Worm (Caenorhabditis elegans) whole organism, L1 larva: ENCODE measurements around the gene taf-12.

Experiments
- Y116A8C.19 ChIP-seq: sonication (generic microtip); optimal IDR thresholded peaks from 2 replicates; lab custom pipeline; 2016; ENCODE audit warnings: missing compliant biosample characterization, missing genetic modification characterization, borderline replicate concordance
- alr-1 ChIP-seq: fragments of 200-800 bp; sonication (Bioruptor generic); optimal IDR thresholded peaks from 2 replicates; lab custom pipeline; 2018; ENCODE audit warnings: borderline replicate concordance, mild to moderate bottlenecking, missing genetic modification characterization, missing compliant biosample characterization
- aly-2 ChIP-seq: fragments of 150-350 bp; optimal IDR thresholded peaks from 2 replicates; lab custom pipeline; 2014; ENCODE audit warnings: missing biosample characterization, missing genetic modification characterization
- blmp-1 ChIP-seq: fragments of 150-350 bp; optimal IDR thresholded peaks from 2 replicates; lab custom pipeline; 2014; ENCODE audit warnings: missing biosample characterization, missing genetic modification characterization
- ceh-82 ChIP-seq, 3 experiments: fragments of 150-350 bp in 1 of 3; sonication (generic microtip) in 2 of 3; optimal IDR thresholded peaks; 2 replicates each; lab custom pipeline; 2014 to 2017; ENCODE audit warnings: missing biosample characterization in 3 of 3, missing genetic modification characterization in 3 of 3
- ceh-90 ChIP-seq: sonication (generic microtip); optimal IDR thresholded peaks from 2 replicates; lab custom pipeline; 2016; ENCODE audit warnings: missing genetic modification characterization, missing compliant biosample characterization
- dsc-1 ChIP-seq: sonication (generic microtip); optimal IDR thresholded peaks from 2 replicates; lab custom pipeline; 2016; ENCODE audit warnings: mild to moderate bottlenecking, missing genetic modification characterization, missing compliant biosample characterization
- efl-1 ChIP-seq, 4 experiments: fragments of 150-350 bp; optimal IDR thresholded peaks in 3 of 4; peaks in 1 of 4; 1 replicate in 1 of 4; 2 replicates in 3 of 4; lab custom pipeline; 2014; ENCODE audit warnings: missing biosample characterization in 2 of 4, missing genetic modification characterization in 2 of 4, missing genetic modification reagents in 2 of 4
- efl-3 ChIP-seq: fragments of 200-800 bp; sonication (Bioruptor generic); optimal IDR thresholded peaks from 2 replicates; lab custom pipeline; 2018; ENCODE audit warnings: mild to moderate bottlenecking, missing genetic modification characterization, missing compliant biosample characterization
- egl-13 ChIP-seq: sonication (generic microtip); optimal IDR thresholded peaks from 2 replicates; lab custom pipeline; 2016; ENCODE audit warnings: missing genotype, missing genetic modification reagents, missing genetic modification characterization, missing compliant biosample characterization
- elt-2 ChIP-seq: sonication (generic microtip); optimal IDR thresholded peaks from 2 replicates; lab custom pipeline; 2016; ENCODE audit warnings: missing genetic modification characterization, mild to moderate bottlenecking, inconsistent platforms, missing compliant biosample characterization, missing genetic modification reagents
- fkh-4 ChIP-seq: sonication (generic microtip); optimal IDR thresholded peaks from 2 replicates; lab custom pipeline; 2016; ENCODE audit warnings: missing compliant biosample characterization, missing genetic modification characterization, borderline replicate concordance
- fos-1 ChIP-seq: fragments of 150-350 bp; optimal IDR thresholded peaks from 2 replicates; lab custom pipeline; 2014; ENCODE audit warnings: missing biosample characterization, missing genetic modification characterization
- hlh-4 ChIP-seq: sonication (generic microtip); optimal IDR thresholded peaks from 2 replicates; lab custom pipeline; 2016; ENCODE audit warnings: mild to moderate bottlenecking, missing genetic modification characterization, missing compliant biosample characterization
- irx-1 ChIP-seq: sonication (generic microtip); optimal IDR thresholded peaks from 2 replicates; lab custom pipeline; 2016; ENCODE audit warnings: missing genetic modification characterization, missing compliant biosample characterization
- jun-1 ChIP-seq: fragments of 150-350 bp; optimal IDR thresholded peaks from 2 replicates; lab custom pipeline; 2014; ENCODE audit warnings: missing biosample characterization, missing genetic modification reagents, missing genetic modification characterization
- lin-14 ChIP-seq: fragments of 200-800 bp; sonication (Bioruptor generic); optimal IDR thresholded peaks from 2 replicates; lab custom pipeline; 2018; ENCODE audit warnings: mild to moderate bottlenecking, missing genetic modification characterization, moderate library complexity, missing compliant biosample characterization
- mef-2 ChIP-seq: fragments of 150-350 bp; optimal IDR thresholded peaks from 2 replicates; lab custom pipeline; 2014; ENCODE audit warnings: missing biosample characterization, missing genetic modification characterization
- mep-1 ChIP-seq: fragments of 150-350 bp; optimal IDR thresholded peaks from 2 replicates; lab custom pipeline; 2014; ENCODE audit warnings: missing biosample characterization, missing genetic modification characterization
- nhr-11 ChIP-seq: fragments of 150-350 bp; optimal IDR thresholded peaks from 2 replicates; lab custom pipeline; 2014; ENCODE audit warnings: missing biosample characterization, missing genetic modification characterization
- nhr-19 ChIP-seq: fragments of 200-800 bp; sonication (Bioruptor generic); conservative IDR thresholded peaks from 2 replicates; pipeline ENCODE4 v1.3.6; 2022; ENCODE audit warnings: missing genetic modification characterization, missing compliant biosample characterization
- nhr-20 ChIP-seq: sonication (generic microtip); optimal IDR thresholded peaks from 2 replicates; lab custom pipeline; 2016; ENCODE audit warnings: mild to moderate bottlenecking, missing genetic modification characterization, missing compliant biosample characterization
- nhr-47 ChIP-seq: sonication (generic microtip); optimal IDR thresholded peaks from 2 replicates; lab custom pipeline; 2016; ENCODE audit warnings: mild to moderate bottlenecking, missing genetic modification characterization, moderate library complexity, missing compliant biosample characterization
- nhr-71 ChIP-seq: sonication (generic microtip); optimal IDR thresholded peaks from 2 replicates; lab custom pipeline; 2016; ENCODE audit warnings: mild to moderate bottlenecking, missing genetic modification characterization, moderate library complexity, missing compliant biosample characterization
- nhr-77 ChIP-seq: fragments of 150-350 bp; optimal IDR thresholded peaks from 2 replicates; lab custom pipeline; 2014; ENCODE audit warnings: missing biosample characterization, missing genetic modification characterization
- nhr-84 ChIP-seq: sonication (generic microtip); optimal IDR thresholded peaks from 2 replicates; lab custom pipeline; 2017; ENCODE audit warnings: missing biosample characterization, missing genetic modification characterization
- nhr-85 ChIP-seq: sonication (generic microtip); peaks from one replicate; lab custom pipeline; 2016; ENCODE audit warnings: missing genetic modification characterization, inconsistent platforms, missing compliant biosample characterization
- pag-3 ChIP-seq: sonication (generic microtip); optimal IDR thresholded peaks from 2 replicates; lab custom pipeline; 2017; ENCODE audit warnings: missing genetic modification characterization, mild to moderate bottlenecking, missing compliant biosample characterization, antibody characterized with exemption, borderline replicate concordance; ENCODE audit not compliant: insufficient read depth
- pqm-1 ChIP-seq: sonication (generic microtip); optimal IDR thresholded peaks from 3 replicates; lab custom pipeline; 2017; ENCODE audit warnings: missing biosample characterization, missing genetic modification characterization
- snpc-4 ChIP-seq: fragments of 150-350 bp; optimal IDR thresholded peaks from 2 replicates; lab custom pipeline; 2014; ENCODE audit warnings: missing biosample characterization, missing genetic modification characterization
- snu-23 ChIP-seq: sonication (generic microtip); optimal IDR thresholded peaks from 2 replicates; lab custom pipeline; 2016; ENCODE audit warnings: missing genetic modification characterization, missing compliant biosample characterization
- sox-4 ChIP-seq: sonication (generic microtip); optimal IDR thresholded peaks from 2 replicates; lab custom pipeline; 2016; ENCODE audit warnings: missing genetic modification characterization, missing compliant biosample characterization
- sptf-1 ChIP-seq: fragments of 150-350 bp; optimal IDR thresholded peaks from 2 replicates; lab custom pipeline; 2014; ENCODE audit warnings: missing biosample characterization, missing genetic modification characterization
- sup-37 ChIP-seq: fragments of 200-800 bp; sonication (Bioruptor generic); optimal IDR thresholded peaks from 2 replicates; lab custom pipeline; 2018; ENCODE audit warnings: mild to moderate bottlenecking, missing genetic modification characterization, missing compliant biosample characterization
- unc-86 ChIP-seq: sonication (generic microtip); optimal IDR thresholded peaks from 2 replicates; lab custom pipeline; 2016; ENCODE audit warnings: missing genetic modification characterization, missing compliant biosample characterization
- zip-4 ChIP-seq: fragments of 200-800 bp; sonication (Bioruptor generic); optimal IDR thresholded peaks from 2 replicates; lab custom pipeline; 2018; ENCODE audit warnings: mild to moderate bottlenecking, missing genetic modification characterization, moderate library complexity, missing compliant biosample characterization
- ztf-11 ChIP-seq, 2 experiments: sonication (generic microtip); optimal IDR thresholded peaks; 2 replicates each; lab custom pipeline; 2016 to 2017; ENCODE audit warnings: missing genetic modification characterization in 2 of 2, missing biosample characterization in 1 of 2, missing compliant biosample characterization in 1 of 2

taf-12 gene

DNA sequence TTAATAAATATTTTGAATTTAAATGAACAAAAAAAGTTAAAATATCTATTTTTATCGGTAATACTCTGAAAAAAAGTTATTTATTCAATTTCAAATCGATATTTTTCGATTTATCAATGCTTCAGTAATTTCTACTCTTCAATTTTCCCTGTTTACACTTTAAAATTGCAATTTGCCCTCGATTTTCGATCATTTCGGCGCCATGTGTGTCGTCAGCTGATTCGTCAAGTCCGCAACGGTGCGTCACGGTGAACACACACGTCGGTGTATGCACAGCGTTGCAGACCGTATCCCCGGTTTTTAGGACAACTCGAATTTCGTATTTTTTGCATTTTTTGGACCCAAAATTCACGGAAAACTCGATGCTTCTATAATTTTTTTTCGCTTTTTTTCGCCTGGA, 45.8 kb downstream of the taf-12 start, which contains the start of gene C18D11.3 (continued):
- TF ChIP-seq mef-2 (tag; lab: Kevin White, UChicago) (no peak), nhr-11 (tag; lab: Kevin White, UChicago) (no peak), snpc-4 (peak; percentile 88), hlh-4 (tag; lab: Kevin White, UChicago) (no peak), fkh-4 (tag; lab: Kevin White, UChicago) (no peak), sup-37 (GFP tag; lab: Kevin White, UChicago) (no peak), nhr-84 (tag; lab: Kevin White, UChicago) (no peak), egl-13 (tag; lab: Kevin White, UChicago) (no peak), sox-4 (tag; lab: Kevin White, UChicago) (no peak), sptf-1 (tag; lab: Kevin White, UChicago) (no peak), nhr-77 (tag; lab: Kevin White, UChicago) (peak; percentile 82), ceh-82 (tag; optimal IDR thresholded peaks at IDR 0.05; lab: Kevin White, UChicago) (peak; percentile 48 to 93 (median 52)), ceh-90 (tag; lab: Kevin White, UChicago) (no peak), unc-86 (peak; percentile 60)
- TF ChIP-seq, all 84 proteins: peak for 50

DNA sequence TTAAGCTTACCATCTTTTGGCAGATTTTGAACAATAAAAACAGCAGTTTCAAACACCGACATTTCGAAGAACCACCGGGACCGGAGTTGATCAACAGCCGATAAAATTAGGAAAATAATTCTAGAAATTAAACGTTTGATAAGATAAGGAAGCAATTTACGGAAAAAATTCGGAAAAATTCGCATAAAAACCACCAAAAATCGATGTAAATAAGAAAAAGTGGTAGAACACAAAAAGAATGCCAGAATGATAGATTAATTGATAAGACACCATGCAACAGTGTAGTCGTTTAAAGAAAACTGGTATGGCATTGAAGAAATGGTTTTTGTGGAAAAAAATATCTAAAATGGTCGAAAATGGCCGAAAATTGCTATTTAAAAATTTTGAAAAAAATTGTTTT, 46.7 kb downstream of the taf-12 start, which contains the start of gene maa-1:
maa-1 (minus strand) TSS at position 120 of the 400 bp plus-strand sequence.
- TF ChIP-seq elt-2 (peak; percentile 57), nhr-47 (no peak), nhr-20 (tag; lab: Kevin White, UChicago) (peak; percentile 18)

DNA sequence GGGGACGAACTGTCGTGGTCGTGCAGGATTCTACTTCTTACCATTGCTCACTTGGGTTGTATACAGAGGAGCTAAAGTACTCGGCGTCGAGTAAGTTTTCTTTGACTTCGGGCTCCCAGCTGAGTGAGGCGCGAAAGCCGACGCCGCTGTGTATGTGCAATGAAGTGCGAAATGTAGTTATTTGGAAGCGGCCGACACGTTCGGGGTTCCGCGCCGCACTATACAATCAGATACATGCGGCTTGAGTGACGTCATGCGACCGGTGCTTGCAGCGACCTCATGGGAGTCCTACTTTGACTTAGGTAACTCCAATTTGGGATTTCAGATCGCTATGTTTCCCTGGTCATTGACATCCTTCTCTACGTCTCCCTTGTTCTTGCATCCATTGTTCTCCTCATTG, 51.2 kb downstream of the taf-12 start:
- TF ChIP-seq sup-37 (GFP tag; lab: Kevin White, UChicago) = no peak
- no peak for TF ChIP-seq zip-4 (GFP tag; lab: Kevin White, UChicago)
- TF ChIP-seq jun-1 = no peak
- peak; percentile 90 for TF ChIP-seq snpc-4
- TF ChIP-seq pqm-1 (tag; lab: Kevin White, UChicago) = no peak
- peak; percentile 15 for TF ChIP-seq nhr-71
- no peak for TF ChIP-seq ztf-11 (tag; optimal IDR thresholded peaks at IDR 0.05; lab: Kevin White, UChicago)
- TF ChIP-seq nhr-19 (GFP tag; lab: Robert Waterston, UW) = no peak
- no peak for TF ChIP-seq efl-3
- no peak for TF ChIP-seq snu-23 (GFP tag; lab: Kevin White, UChicago)
- TF ChIP-seq aly-2 (tag; lab: Kevin White, UChicago) = no peak
- no peak for TF ChIP-seq efl-1 (optimal IDR thresholded peaks at IDR 0.05; lab: Kevin White, UChicago)
- TF ChIP-seq efl-1 (GFP tag; optimal IDR thresholded peaks at IDR 0.05 in 1 of 2; lab: Kevin White, UChicago) = no peak
- TF ChIP-seq egl-13 (tag; lab: Kevin White, UChicago) = no peak

ce11 chrIII:11816523-11817003, 52.5 kb downstream of the taf-12 start, which contains the start of gene C18D11.1:
C18D11.1 (plus strand) TSS chrIII:11816573.
- TF ChIP-seq nhr-85 (tag; lab: Kevin White, UChicago) (peak; percentile 53), fos-1 (no peak), mef-2 (tag; lab: Kevin White, UChicago) (no peak), ztf-11 (tag; optimal IDR thresholded peaks at IDR 0.05; lab: Kevin White, UChicago) (no peak), pag-3 (tag; lab: Kevin White, UChicago) (peak; percentile 47), alr-1 (tag; lab: Kevin White, UChicago) (no peak), irx-1 (tag; lab: Kevin White, UChicago) (no peak)

- no peak for TF ChIP-seq efl-1 (optimal IDR thresholded peaks at IDR 0.05; lab: Kevin White, UChicago)
- TF ChIP-seq efl-1 (GFP tag; optimal IDR thresholded peaks at IDR 0.05 in 1 of 2; lab: Kevin White, UChicago) = no peak
- peak; percentile 34 for TF ChIP-seq mep-1 (tag; lab: Kevin White, UChicago)
- no peak for TF ChIP-seq Y116A8C.19
- no peak for TF ChIP-seq dsc-1
- TF ChIP-seq blmp-1 (tag; lab: Kevin White, UChicago) = peak; percentile 86
- TF ChIP-seq nhr-85 (tag; lab: Kevin White, UChicago) = peak; percentile 44
- no peak for TF ChIP-seq ceh-82 (tag; optimal IDR thresholded peaks at IDR 0.05; lab: Kevin White, UChicago)
- peak; percentile 29 for TF ChIP-seq nhr-20 (tag; lab: Kevin White, UChicago)
- TF ChIP-seq nhr-77 (tag; lab: Kevin White, UChicago) = no peak
- TF ChIP-seq snu-23 (GFP tag; lab: Kevin White, UChicago) = peak; percentile 14
- peak; percentile 65 for TF ChIP-seq lin-14 (GFP tag; lab: Kevin White, UChicago)
These were observed 54.4 kb downstream of the taf-12 start for ce11 chrIII:11814653-11815052.
